Worm (Caenorhabditis elegans): ENCODE results near the gene dhs-15.

- TF ChIP-seq ztf-11 (tag; optimal IDR thresholded peaks at IDR 0.05) (no peak), hmg-1.1 (GFP tag; IDR thresholded peaks at IDR 0.05) (no peak), mep-1 (tag; optimal IDR thresholded peaks at IDR 0.05) (no peak), zip-2 (tag; optimal IDR thresholded peaks at IDR 0.05) (no peak), ces-1 (GFP tag; optimal IDR thresholded peaks at IDR 0.05) (no peak), hlh-30 (tag; optimal IDR thresholded peaks at IDR 0.05; ENCODE audit: insufficient read depth) (no peak), lin-15B (tag; optimal IDR thresholded peaks at IDR 0.05) (no peak), nhr-28 (tag; optimal IDR thresholded peaks at IDR 0.05) (no peak)
These were observed 12.3 kb downstream of the dhs-15 start, which contains the start of gene srx-28 for ce11 chrV:2757226-2757893.
